Worm (Caenorhabditis elegans): Measurements from ENCODE around the gene pxf-1.
A peak's percentile ranks its signal among the peaks of the same experiment; 100 is the strongest.

pxf-1 gene

ce11 chrIV:10174932-10175732 is 991 bp upstream of the pxf-1 start (continued):
- TF ChIP-seq lin-54 (GFP tag; optimal IDR thresholded peaks at IDR 0.05): no peak
- no peak for TF ChIP-seq ztf-22 (GFP tag; optimal IDR thresholded peaks at IDR 0.05)
- no peak for TF ChIP-seq sea-2 (GFP tag; IDR thresholded peaks at IDR 0.05)
- no peak for TF ChIP-seq repo-1 (tag; optimal IDR thresholded peaks at IDR 0.05)
- TF ChIP-seq rcor-1 (GFP tag; IDR thresholded peaks at IDR 0.05): no peak
- no peak for TF ChIP-seq nhr-120 (GFP tag; IDR thresholded peaks at IDR 0.05)
- no peak for TF ChIP-seq madf-3 (GFP tag; IDR thresholded peaks at IDR 0.05)
- TF ChIP-seq tlf-1 (GFP tag; optimal IDR thresholded peaks at IDR 0.05): no peak
- no peak for TF ChIP-seq lsl-1 (GFP tag; optimal IDR thresholded peaks at IDR 0.05)
- peak; percentile 54; the same call in 1 of the 2 replicates for TF ChIP-seq nfyb-1 (GFP tag; IDR thresholded peaks at IDR 0.05)
- no peak for TF ChIP-seq egl-18 (GFP tag; IDR thresholded peaks at IDR 0.05)
- TF ChIP-seq somi-1 (GFP tag; optimal IDR thresholded peaks at IDR 0.05): no peak
- TF ChIP-seq F37B4.10 (GFP tag; IDR thresholded peaks at IDR 0.05): 0 out of 2 replicates have a peak, but pooled peaks have one; percentile 20
- no peak for TF ChIP-seq snpc-4 (GFP tag; optimal IDR thresholded peaks at IDR 0.05)
- TF ChIP-seq snpc-4 (tag; optimal IDR thresholded peaks at IDR 0.05): no peak
- TF ChIP-seq die-1 (tag; optimal IDR thresholded peaks at IDR 0.05): no peak
- no peak for TF ChIP-seq Y79H2A.3 (GFP tag; conservative IDR thresholded peaks at IDR 0.05)

- TF ChIP-seq Y53G8AR.9 (GFP tag; conservative IDR thresholded peaks at IDR 0.05): no peak
- TF ChIP-seq cebp-1 (GFP tag; IDR thresholded peaks at IDR 0.05): no peak
- peak; percentile 52 for TF ChIP-seq cebp-1 (tag; optimal IDR thresholded peaks at IDR 0.05)
Observed at ce11 chrIV:10170808-10171207, 3.3 kb downstream of the pxf-1 start.

ce11 chrIV:10164086-10164485 is 10.1 kb downstream of the pxf-1 start:
- no peak for TF ChIP-seq snpc-4 (GFP tag; optimal IDR thresholded peaks at IDR 0.05)
- peak in 1 of 4 experiments; percentile 0 for TF ChIP-seq snpc-4 (tag; optimal IDR thresholded peaks at IDR 0.05)
- no peak for TF ChIP-seq nfya-2 (GFP tag; IDR thresholded peaks at IDR 0.05)
- peak; percentile 27; the same call in 1 of the 2 replicates for TF ChIP-seq madf-6 (GFP tag; IDR thresholded peaks at IDR 0.05)
- TF ChIP-seq lin-35 (GFP tag; optimal IDR thresholded peaks at IDR 0.05): no peak
- no peak for TF ChIP-seq attf-3 (GFP tag; conservative IDR thresholded peaks at IDR 0.05)
- peak; percentile 6; the same call in 1 of the 2 replicates for TF ChIP-seq hmg-1.2 (GFP tag; IDR thresholded peaks at IDR 0.05)
- TF ChIP-seq ztf-25 (GFP tag; IDR thresholded peaks at IDR 0.05): no peak
- peak; percentile 93 for TF ChIP-seq him-1 (tag; optimal IDR thresholded peaks at IDR 0.05)
- no peak for TF ChIP-seq rec-8 (tag; optimal IDR thresholded peaks at IDR 0.05)
- no peak for TF ChIP-seq lin-26 (GFP tag; IDR thresholded peaks at IDR 0.05)
- TF ChIP-seq aptf-2 (GFP tag; conservative IDR thresholded peaks at IDR 0.05): no peak

- TF ChIP-seq nhr-27 (tag; optimal IDR thresholded peaks at IDR 0.05) (no peak), atf-7 (tag; optimal IDR thresholded peaks at IDR 0.05) (no peak), F33H1.4 (GFP tag; IDR thresholded peaks at IDR 0.05) (no peak), chd-7 (tag; optimal IDR thresholded peaks at IDR 0.05) (no peak), madf-6 (GFP tag; IDR thresholded peaks at IDR 0.05) (no peak), ekl-4 (GFP tag; IDR thresholded peaks at IDR 0.05) (no peak), nhr-120 (GFP tag; IDR thresholded peaks at IDR 0.05) (no peak), akir-1 (GFP tag; optimal IDR thresholded peaks at IDR 0.05) (no peak), efl-1 (GFP tag; optimal IDR thresholded peaks at IDR 0.05) (no peak), B0019.2 (GFP tag; conservative IDR thresholded peaks at IDR 0.05) (no peak), C17E4.6 (GFP tag; IDR thresholded peaks at IDR 0.05) (no peak), mes-4 (tag; optimal IDR thresholded peaks at IDR 0.05) (no peak)
Observed at ce11 chrIV:10161706-10162105, 12.4 kb downstream of the pxf-1 start, which contains the start of gene pps-1. Gene pps-1, plus strand, starts transcription at chrIV:10162006.

All from whole organism, young adult.